Fruit fly (Drosophila melanogaster) whole organism, prepupa: ENCODE results near the gene CG1213.

Source experiments
- Blimp-1 ChIP-seq: fragments of 200-800 bp; sonication (Bioruptor generic); optimal IDR thresholded peaks from 3 replicates; lab custom pipeline; 2017; ENCODE audit warnings: missing biosample characterization, missing genetic modification characterization, mild to moderate bottlenecking, moderate library complexity, missing genetic modification reagents
- CG10669 ChIP-seq: fragments of 200-800 bp; sonication (Bioruptor generic); optimal IDR thresholded peaks from 3 replicates; lab custom pipeline; 2018; ENCODE audit warnings: missing biosample characterization, mild to moderate bottlenecking, missing genetic modification characterization, moderate library complexity
- CG11762 ChIP-seq: fragments of 200-800 bp; sonication (Bioruptor generic); optimal IDR thresholded peaks from 3 replicates; lab custom pipeline; 2016; ENCODE audit warnings: missing biosample characterization, missing genetic modification characterization; ENCODE audit not compliant: insufficient read depth
- CG11902 ChIP-seq: fragments of 200-800 bp; sonication (Bioruptor generic); optimal IDR thresholded peaks from 3 replicates; lab custom pipeline; 2016; ENCODE audit warnings: missing biosample characterization, missing genetic modification characterization
- CG15336 ChIP-seq: fragments of 200-800 bp; sonication (Bioruptor generic); IDR thresholded peaks from 2 replicates; pipeline ENCODE4 v1.3.6; 2022; ENCODE audit warnings: missing biosample characterization, missing genetic modification characterization
- CG1621 ChIP-seq: fragments of 200-800 bp; sonication (Bioruptor generic); optimal IDR thresholded peaks from 3 replicates; lab custom pipeline; 2018; ENCODE audit warnings: missing biosample characterization, mild to moderate bottlenecking, missing genetic modification characterization
- CG16779 ChIP-seq: fragments of 200-800 bp; sonication (Bioruptor generic); optimal IDR thresholded peaks from 3 replicates; lab custom pipeline; 2017; ENCODE audit warnings: missing biosample characterization, mild to moderate bottlenecking, missing genetic modification characterization
- CG31627 ChIP-seq: fragments of 200-800 bp; sonication (Bioruptor generic); optimal IDR thresholded peaks from 3 replicates; lab custom pipeline; 2016; ENCODE audit warnings: missing biosample characterization, missing genetic modification characterization
- CG32006 ChIP-seq: fragments of 200-800 bp; sonication (Bioruptor generic); optimal IDR thresholded peaks from 3 replicates; lab custom pipeline; 2017; ENCODE audit warnings: missing biosample characterization, mild to moderate bottlenecking, missing genetic modification characterization
- CG3919 ChIP-seq: fragments of 200-800 bp; sonication (Bioruptor generic); optimal IDR thresholded peaks from 3 replicates; lab custom pipeline; 2016; ENCODE audit warnings: missing biosample characterization, missing genetic modification characterization
- CG6163 ChIP-seq: fragments of 200-800 bp; sonication (Bioruptor generic); IDR thresholded peaks from 3 replicates; pipeline ENCODE4 v1.3.6; 2022; ENCODE audit warnings: missing biosample characterization, missing genetic modification characterization
- CG6808 ChIP-seq: fragments of 200-800 bp; sonication (Bioruptor generic); optimal IDR thresholded peaks from 3 replicates; lab custom pipeline; 2017; ENCODE audit warnings: missing biosample characterization, missing genetic modification characterization, mild to moderate bottlenecking, moderate library complexity, missing genetic modification reagents
- CG6854 ChIP-seq: fragments of 200-800 bp; sonication (Bioruptor generic); optimal IDR thresholded peaks from 2 replicates; lab custom pipeline; 2017; ENCODE audit warnings: missing biosample characterization, mild to moderate bottlenecking, missing genetic modification characterization
- CG8119 ChIP-seq: fragments of 200-800 bp; sonication (Bioruptor generic); IDR thresholded peaks from 3 replicates; pipeline ENCODE4 v1.3.6; 2022; ENCODE audit warnings: missing biosample characterization, missing genetic modification characterization
- CG8319 ChIP-seq: fragments of 200-800 bp; sonication (Bioruptor generic); optimal IDR thresholded peaks from 3 replicates; lab custom pipeline; 2016; ENCODE audit warnings: missing biosample characterization, missing genetic modification characterization
- CG8632 ChIP-seq: fragments of 200-800 bp; sonication (Bioruptor generic); optimal IDR thresholded peaks from 3 replicates; lab custom pipeline; 2016; ENCODE audit warnings: missing biosample characterization, missing genetic modification characterization
- CG9139 ChIP-seq: fragments of 200-800 bp; sonication (Bioruptor generic); optimal IDR thresholded peaks from 3 replicates; lab custom pipeline; 2017; ENCODE audit warnings: missing biosample characterization, mild to moderate bottlenecking, missing genetic modification characterization
- Eip78C ChIP-seq: fragments of 200-800 bp; sonication (Bioruptor generic); peaks from one replicate; lab custom pipeline; 2016; ENCODE audit warnings: missing biosample characterization, missing genetic modification characterization
- Ets96B ChIP-seq: fragments of 200-800 bp; optimal IDR thresholded peaks from 2 replicates; lab custom pipeline; 2019; ENCODE audit warnings: missing biosample characterization, mild to moderate bottlenecking, missing genetic modification characterization, moderate library complexity
- Hr38 ChIP-seq: sonication (Bioruptor generic); optimal IDR thresholded peaks from 2 replicates; lab custom pipeline; 2016; ENCODE audit warnings: missing biosample characterization, missing genetic modification characterization
- Hr39 ChIP-seq: fragments of 200-800 bp; sonication (Bioruptor generic); optimal IDR thresholded peaks from 2 replicates; lab custom pipeline; 2016; ENCODE audit warnings: missing biosample characterization, missing genetic modification characterization
- Met ChIP-seq: fragments of 200-800 bp; sonication (Bioruptor generic); optimal IDR thresholded peaks from 3 replicates; lab custom pipeline; 2016; ENCODE audit warnings: missing biosample characterization, missing genetic modification characterization
- Smox ChIP-seq: fragments of 200-800 bp; sonication (Bioruptor generic); optimal IDR thresholded peaks from 3 replicates; lab custom pipeline; 2016; ENCODE audit warnings: missing biosample characterization, missing genetic modification characterization
- Sox102F ChIP-seq: fragments of 200-800 bp; sonication (Bioruptor generic); optimal IDR thresholded peaks from 2 replicates; lab custom pipeline; 2016; ENCODE audit warnings: missing biosample characterization, mild to moderate bottlenecking, missing genetic modification characterization
- Sox14 ChIP-seq: fragments of 200-800 bp; sonication (Bioruptor generic); optimal IDR thresholded peaks from 3 replicates; lab custom pipeline; 2016; ENCODE audit warnings: missing biosample characterization, missing genetic modification characterization
- Sox15 ChIP-seq: fragments of 200-800 bp; sonication (Bioruptor generic); optimal IDR thresholded peaks from 3 replicates; lab custom pipeline; 2016; ENCODE audit warnings: missing biosample characterization, missing genetic modification characterization
- acj6 ChIP-seq: fragments of 200-800 bp; sonication (Bioruptor generic); optimal IDR thresholded peaks from 3 replicates; lab custom pipeline; 2016; ENCODE audit warnings: missing biosample characterization, missing genetic modification characterization
- dac ChIP-seq: fragments of 200-800 bp; sonication (Bioruptor generic); optimal IDR thresholded peaks from 2 replicates; lab custom pipeline; 2017; ENCODE audit warnings: missing biosample characterization, mild to moderate bottlenecking, missing genetic modification characterization
- dsx ChIP-seq: fragments of 200-800 bp; optimal IDR thresholded peaks from 3 replicates; lab custom pipeline; 2019; ENCODE audit warnings: missing biosample characterization, mild to moderate bottlenecking, missing genetic modification characterization, moderate library complexity; ENCODE audit not compliant: poor library complexity, severe bottlenecking
- eg ChIP-seq: fragments of 200-800 bp; sonication (Bioruptor generic); IDR thresholded peaks from 3 replicates; pipeline ENCODE4 v1.3.6; 2022; ENCODE audit warnings: missing biosample characterization, missing genetic modification characterization
- fd85E ChIP-seq: fragments of 200-800 bp; sonication (Bioruptor generic); optimal IDR thresholded peaks from 3 replicates; lab custom pipeline; 2016; ENCODE audit warnings: missing biosample characterization, missing genetic modification characterization
- fkh ChIP-seq: fragments of 200-800 bp; sonication (Bioruptor generic); optimal IDR thresholded peaks from 3 replicates; lab custom pipeline; 2017; ENCODE audit warnings: missing biosample characterization, mild to moderate bottlenecking, missing genetic modification characterization, moderate library complexity
- lz ChIP-seq: fragments of 200-800 bp; sonication (Bioruptor generic); optimal IDR thresholded peaks from 3 replicates; lab custom pipeline; 2016; ENCODE audit warnings: missing biosample characterization, missing genetic modification characterization
- net ChIP-seq: fragments of 200-800 bp; sonication (Bioruptor generic); optimal IDR thresholded peaks from 3 replicates; lab custom pipeline; 2016; ENCODE audit warnings: missing biosample characterization, missing genetic modification characterization
- ss ChIP-seq, 2 experiments: fragments of 200-800 bp; sonication (Bioruptor generic); optimal IDR thresholded peaks; 2 replicates in 1 of 2; 3 replicates in 1 of 2; lab custom pipeline; 2017 to 2018; ENCODE audit warnings: mild to moderate bottlenecking in 2 of 2, missing biosample characterization in 2 of 2, missing genetic modification characterization in 2 of 2, moderate library complexity in 1 of 2
- svp ChIP-seq: fragments of 200-800 bp; sonication (Bioruptor generic); peaks from one replicate; lab custom pipeline; 2016; ENCODE audit warnings: missing biosample characterization, missing genetic modification characterization
- topi ChIP-seq: fragments of 200-800 bp; sonication (Bioruptor generic); optimal IDR thresholded peaks from 3 replicates; lab custom pipeline; 2016; ENCODE audit warnings: missing biosample characterization, missing genetic modification characterization

The CG1213 gene

DNA sequence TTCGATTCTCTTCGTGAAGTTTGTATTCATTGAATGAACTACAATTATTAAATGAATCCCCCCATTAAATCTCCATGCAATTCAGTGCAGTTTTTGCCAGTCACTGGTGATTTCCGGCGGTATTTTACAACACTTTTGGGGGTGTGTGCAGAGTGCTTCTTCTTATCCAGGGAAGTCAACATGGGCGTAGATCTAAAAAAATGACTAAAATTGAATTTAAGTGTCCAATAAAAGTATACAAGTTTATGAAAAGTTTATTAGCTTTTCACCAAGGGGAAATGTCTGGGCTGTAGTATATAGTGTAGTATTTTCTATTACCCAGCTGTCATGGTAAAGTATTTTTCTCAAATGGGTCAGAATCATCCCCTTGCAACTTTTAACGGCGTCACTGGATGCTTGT is 49.5 kb upstream of the CG1213 start, which contains the start of gene Hpf1 (continued):
- TF ChIP-seq dsx (GFP tag; lab: Kevin White, UChicago) (peak; percentile 97), lz (GFP tag; lab: Kevin White, UChicago) (peak; percentile 99), eg (GFP tag; lab: Robert Waterston, UW) (peak; percentile 99), dac (GFP tag; lab: Kevin White, UChicago) (peak; percentile 98), CG6854 (GFP tag; lab: Kevin White, UChicago) (peak; percentile 98), CG31627 (GFP tag; lab: Kevin White, UChicago) (peak; percentile 99), CG16779 (tag; lab: Kevin White, UChicago) (peak; percentile 98), CG9139 (GFP tag; lab: Kevin White, UChicago) (peak; percentile 96), net (peak; percentile 99), Hr38 (GFP tag; lab: Kevin White, UChicago) (peak; percentile 93), CG8632 (GFP tag; lab: Kevin White, UChicago) (peak; percentile 99)
- TF ChIP-seq, all 60 proteins: peak for 59

DNA sequence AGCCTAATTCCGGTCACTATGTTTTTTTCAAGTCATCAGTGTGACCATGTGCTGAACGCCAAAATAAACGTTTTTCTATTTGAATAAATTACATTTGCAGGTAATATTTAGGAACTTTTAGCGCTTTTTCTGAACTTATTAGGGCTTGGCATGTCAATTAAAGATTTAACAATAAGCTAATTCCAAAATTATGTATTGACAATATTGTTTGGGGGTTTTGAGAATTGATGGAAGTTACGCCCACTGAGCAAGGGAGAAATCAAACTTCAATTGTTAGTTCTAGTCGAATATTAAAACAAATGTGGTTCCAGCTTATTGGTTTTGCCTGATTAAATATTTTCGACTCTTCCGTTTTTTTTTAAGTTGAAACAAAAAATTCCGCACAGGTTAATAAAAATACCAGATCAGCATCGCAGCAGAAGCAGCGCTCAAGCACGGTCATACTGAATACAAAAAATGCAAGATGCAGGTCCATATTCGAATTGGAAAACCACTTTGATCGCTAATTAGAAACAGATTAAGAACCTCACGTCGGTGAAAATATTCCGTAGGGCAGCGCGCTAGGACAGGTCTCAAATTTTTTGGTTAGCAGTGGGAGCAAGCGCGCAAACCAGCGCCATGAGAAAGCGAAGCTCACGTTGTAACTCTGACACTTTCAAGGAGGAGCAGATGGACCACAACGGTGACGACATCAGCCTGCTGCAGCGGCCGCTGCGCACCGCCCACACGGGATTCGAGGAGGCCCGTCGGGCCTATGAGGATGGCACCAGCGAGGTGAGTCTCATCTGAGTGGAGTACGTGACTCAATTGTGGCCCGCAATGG is 46.5 kb upstream of the CG1213 start, which contains the start of the genes PSMG1 and CG10979:
TSS of gene PSMG1 (minus strand) at position 51 of the 823 bp plus-strand sequence.
TSS of gene CG10979 (plus strand) at position 439 of the 823 bp plus-strand sequence.
- TF ChIP-seq svp (GFP tag; lab: Kevin White, UChicago) (peak; percentile 45), fkh (no peak)

dm6 chr3R:5797709-5798108 is 43.3 kb upstream of the CG1213 start:
- TF ChIP-seq svp (GFP tag; lab: Kevin White, UChicago), result peak; percentile 94
- TF ChIP-seq dac (GFP tag; lab: Kevin White, UChicago), result no peak

DNA sequence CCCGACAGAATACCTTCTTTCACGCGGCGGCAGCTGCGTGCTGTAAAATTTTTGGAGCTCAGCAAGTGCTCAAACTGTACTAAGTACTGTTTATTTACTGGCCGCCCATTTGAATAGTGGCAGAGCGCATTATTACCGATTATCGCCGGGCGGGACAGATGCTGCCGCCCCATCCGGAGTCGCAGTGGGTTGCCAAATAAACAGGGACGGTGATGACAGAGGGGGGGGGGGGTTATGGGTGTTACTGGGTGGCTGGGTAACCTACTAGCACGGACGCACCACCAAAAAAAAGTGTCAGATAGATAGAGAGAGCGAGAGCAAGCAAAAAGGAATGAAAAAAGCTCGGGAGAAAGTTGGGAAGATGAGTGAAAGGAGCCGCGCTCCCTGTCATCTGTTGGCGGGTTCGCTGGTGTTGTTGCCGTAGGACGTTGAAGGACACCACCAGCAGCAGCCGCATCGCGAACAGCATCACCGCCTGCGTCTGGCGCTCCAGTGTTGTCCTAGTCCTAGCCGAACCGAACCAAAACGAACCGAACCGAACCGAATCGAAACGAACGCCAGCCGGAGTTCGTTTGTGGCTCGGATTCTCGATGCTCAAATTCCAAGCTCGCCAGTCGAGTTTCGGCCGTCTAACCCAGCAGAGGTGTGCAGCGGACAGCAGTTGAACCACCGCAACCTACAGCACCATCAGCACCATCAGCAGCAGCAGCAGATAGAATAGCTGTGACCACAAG is 39.1 kb upstream of the CG1213 start, which contains the start of gene CG11000:
TSS of gene CG11000 (plus strand) at position 626 of the 734 bp plus-strand sequence.
- TF ChIP-seq Hr39, result no peak
- TF ChIP-seq Sox14, result no peak
- no peak for TF ChIP-seq CG6854 (GFP tag; lab: Kevin White, UChicago)

DNA sequence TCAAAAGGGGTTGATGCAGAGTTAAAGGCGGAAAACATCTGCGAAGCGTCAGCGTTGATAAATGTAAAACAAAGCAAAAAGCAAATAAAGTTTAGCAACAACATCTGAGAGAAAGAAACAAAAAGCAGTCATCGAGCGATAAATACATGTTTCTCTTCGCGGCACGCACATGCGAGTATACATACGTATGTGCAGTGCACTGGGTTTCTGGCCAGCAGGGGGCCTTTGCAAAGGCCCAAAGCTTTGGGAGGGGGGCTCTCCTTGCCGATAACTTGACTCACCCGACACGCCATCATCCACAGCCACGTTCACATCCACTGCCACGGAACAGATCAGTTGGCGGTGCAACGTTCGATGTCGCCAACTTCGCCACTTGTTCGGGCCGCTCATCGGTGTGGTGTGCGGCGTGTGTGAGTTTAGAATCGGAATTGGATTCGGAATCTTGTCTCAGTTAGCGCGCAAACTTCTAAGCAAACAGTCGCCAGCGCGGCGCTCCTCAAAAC is 27.8 kb upstream of the CG1213 start, which contains the start of gene CG42675:
TSS of gene CG42675 (plus strand) at position 453 of the 503 bp plus-strand sequence.
- no peak for TF ChIP-seq CG6808 (GFP tag; lab: Kevin White, UChicago)
- no peak for TF ChIP-seq Sox14
- TF ChIP-seq CG6854 (GFP tag; lab: Kevin White, UChicago), result no peak
- TF ChIP-seq CG32006 (GFP tag; lab: Kevin White, UChicago), result no peak
- TF ChIP-seq Hr38 (GFP tag; lab: Kevin White, UChicago), result no peak
- TF ChIP-seq fkh, result no peak
- no peak for TF ChIP-seq CG8319
- TF ChIP-seq Sox15, result no peak
- no peak for TF ChIP-seq CG11762 (GFP tag; lab: Kevin White, UChicago)
- no peak for TF ChIP-seq CG11902 (GFP tag; lab: Kevin White, UChicago)
- no peak for TF ChIP-seq svp (GFP tag; lab: Kevin White, UChicago)
- TF ChIP-seq topi (GFP tag; lab: Kevin White, UChicago), result no peak
- TF ChIP-seq Blimp-1 (GFP tag; lab: Kevin White, UChicago), result no peak
- TF ChIP-seq ss (GFP tag; optimal IDR thresholded peaks at IDR 0.05; lab: Kevin White, UChicago), result peak in 1 of 2 experiments; percentile 83
- TF ChIP-seq acj6, result no peak
- no peak for TF ChIP-seq CG10669
- peak; percentile 59 for TF ChIP-seq Eip78C
- no peak for TF ChIP-seq CG31627 (GFP tag; lab: Kevin White, UChicago)
- no peak for TF ChIP-seq CG8119 (GFP tag; lab: Robert Waterston, UW)
- TF ChIP-seq Ets96B, result no peak
- TF ChIP-seq Hr39, result no peak
- 0 out of 2 replicates have a peak, but pooled peaks have one; percentile 32 for TF ChIP-seq CG15336
- TF ChIP-seq CG16779 (tag; lab: Kevin White, UChicago), result no peak
- no peak for TF ChIP-seq CG8632 (GFP tag; lab: Kevin White, UChicago)
- TF ChIP-seq dac (GFP tag; lab: Kevin White, UChicago), result no peak
- no peak for TF ChIP-seq Smox (GFP tag; lab: Kevin White, UChicago)
- TF ChIP-seq CG6163 (GFP tag; lab: Robert Waterston, UW), result 0 out of 3 replicates have a peak, but pooled peaks have one; percentile 23
- no peak for TF ChIP-seq CG3919 (GFP tag; lab: Kevin White, UChicago)
- TF ChIP-seq CG1621 (tag; lab: Kevin White, UChicago), result peak; percentile 4
- no peak for TF ChIP-seq net
- TF ChIP-seq Met (GFP tag; lab: Kevin White, UChicago), result no peak
- TF ChIP-seq dsx (GFP tag; lab: Kevin White, UChicago), result no peak
- no peak for TF ChIP-seq fd85E (GFP tag; lab: Kevin White, UChicago)
- TF ChIP-seq Sox102F (GFP tag; lab: Kevin White, UChicago), result no peak
